Worm (Caenorhabditis elegans): Measurements from ENCODE around the gene C05E11.6.

The C05E11.6 gene

ce11 chrX:4592250-4592649, 30.3 kb downstream of the C05E11.6 start, which contains the start of gene flp-12:
TSS of gene flp-12 (minus strand) at chrX:4592350.
- TF ChIP-seq nhr-76 (tag; optimal IDR thresholded peaks at IDR 0.05) = no peak
- TF ChIP-seq unc-39 (tag; optimal IDR thresholded peaks at IDR 0.05) = no peak
- no peak for TF ChIP-seq lin-32 (GFP tag; optimal IDR thresholded peaks at IDR 0.05)
- no peak for TF ChIP-seq drap-1 (GFP tag; optimal IDR thresholded peaks at IDR 0.05)
- no peak for TF ChIP-seq unc-62 (GFP tag; optimal IDR thresholded peaks at IDR 0.05)
- TF ChIP-seq pha-4 (tag; optimal IDR thresholded peaks at IDR 0.05) = no peak
- no peak for TF ChIP-seq bed-3 (GFP tag; optimal IDR thresholded peaks at IDR 0.05)
- TF ChIP-seq blmp-1 (tag; optimal IDR thresholded peaks at IDR 0.05) = no peak
- no peak for TF ChIP-seq M03D4.4 (tag; optimal IDR thresholded peaks at IDR 0.05)
- TF ChIP-seq ces-1 (GFP tag; optimal IDR thresholded peaks at IDR 0.05) = no peak
- no peak for TF ChIP-seq mls-2 (tag; optimal IDR thresholded peaks at IDR 0.05)
- no peak for TF ChIP-seq snpc-4 (tag; optimal IDR thresholded peaks at IDR 0.05)
- no peak for TF ChIP-seq lin-13 (tag; optimal IDR thresholded peaks at IDR 0.05)
- TF ChIP-seq elt-3 (tag; optimal IDR thresholded peaks at IDR 0.05) = no peak
- TF ChIP-seq nhr-2 (tag; optimal IDR thresholded peaks at IDR 0.05) = no peak
- TF ChIP-seq hlh-1 (tag; optimal IDR thresholded peaks at IDR 0.05) = no peak
- TF ChIP-seq ham-2 (GFP tag; optimal IDR thresholded peaks at IDR 0.05) = no peak
- TF ChIP-seq zip-8 (tag; optimal IDR thresholded peaks at IDR 0.05) = no peak

ce11 chrX:4597419-4597818, 35.5 kb downstream of the C05E11.6 start:
- TF ChIP-seq nhr-76 (tag; optimal IDR thresholded peaks at IDR 0.05) (no peak), elt-3 (tag; optimal IDR thresholded peaks at IDR 0.05) (no peak), unc-120 (tag; optimal IDR thresholded peaks at IDR 0.05; ENCODE audit: poor library complexity, severe bottlenecking) (no peak), hlh-1 (tag; optimal IDR thresholded peaks at IDR 0.05) (no peak), flh-1 (GFP tag; optimal IDR thresholded peaks at IDR 0.05) (no peak), nhr-237 (tag; optimal IDR thresholded peaks at IDR 0.05) (no peak), ces-1 (GFP tag; optimal IDR thresholded peaks at IDR 0.05) (no peak), ceh-83 (GFP tag; optimal IDR thresholded peaks at IDR 0.05) (no peak), lin-13 (tag; optimal IDR thresholded peaks at IDR 0.05) (no peak), ham-2 (GFP tag; optimal IDR thresholded peaks at IDR 0.05) (no peak), cnd-1 (tag; optimal IDR thresholded peaks at IDR 0.05) (no peak), blmp-1 (tag; optimal IDR thresholded peaks at IDR 0.05) (no peak), sptf-1 (tag; optimal IDR thresholded peaks at IDR 0.05) (no peak), snpc-4 (tag; optimal IDR thresholded peaks at IDR 0.05) (no peak)

- TF ChIP-seq zip-8 (tag; optimal IDR thresholded peaks at IDR 0.05) (no peak), cnd-1 (tag; optimal IDR thresholded peaks at IDR 0.05) (no peak), lin-32 (GFP tag; optimal IDR thresholded peaks at IDR 0.05) (no peak)
These were observed 37.6 kb downstream of the C05E11.6 start for ce11 chrX:4599526-4599925.

- TF ChIP-seq nhr-76 (tag; optimal IDR thresholded peaks at IDR 0.05) = no peak
These were observed 39.0 kb downstream of the C05E11.6 start for ce11 chrX:4600987-4601386.

ce11 chrX:4604185-4604584, 42.2 kb downstream of the C05E11.6 start:
- TF ChIP-seq nhr-76 (tag; optimal IDR thresholded peaks at IDR 0.05) (no peak), ztf-11 (tag; optimal IDR thresholded peaks at IDR 0.05) (no peak), elt-1 (tag; optimal IDR thresholded peaks at IDR 0.05; ENCODE audit: borderline replicate concordance, insufficient read depth) (no peak), mep-1 (tag; optimal IDR thresholded peaks at IDR 0.05) (no peak), blmp-1 (tag; optimal IDR thresholded peaks at IDR 0.05) (no peak), cnd-1 (tag; optimal IDR thresholded peaks at IDR 0.05) (no peak), flh-1 (GFP tag; optimal IDR thresholded peaks at IDR 0.05) (no peak), mab-5 (tag; optimal IDR thresholded peaks at IDR 0.05) (no peak), ceh-83 (GFP tag; optimal IDR thresholded peaks at IDR 0.05) (no peak), nhr-2 (tag; optimal IDR thresholded peaks at IDR 0.05) (no peak), ceh-43 (GFP tag; optimal IDR thresholded peaks at IDR 0.05) (no peak), lsy-2 (tag; optimal IDR thresholded peaks at IDR 0.05) (no peak)

- TF ChIP-seq lsy-2 (tag; optimal IDR thresholded peaks at IDR 0.05) (no peak), bed-3 (GFP tag; optimal IDR thresholded peaks at IDR 0.05) (no peak), nhr-237 (tag; optimal IDR thresholded peaks at IDR 0.05) (no peak), drap-1 (GFP tag; optimal IDR thresholded peaks at IDR 0.05) (no peak), nhr-76 (tag; optimal IDR thresholded peaks at IDR 0.05) (no peak), mab-5 (tag; optimal IDR thresholded peaks at IDR 0.05) (no peak), ztf-11 (tag; optimal IDR thresholded peaks at IDR 0.05) (no peak), elt-1 (tag; optimal IDR thresholded peaks at IDR 0.05; ENCODE audit: borderline replicate concordance, insufficient read depth) (no peak), elt-3 (tag; optimal IDR thresholded peaks at IDR 0.05) (no peak), tbx-8 (GFP tag; optimal IDR thresholded peaks at IDR 0.05) (no peak), ceh-39 (tag; optimal IDR thresholded peaks at IDR 0.05) (no peak), ces-1 (GFP tag; optimal IDR thresholded peaks at IDR 0.05) (no peak), unc-62 (GFP tag; optimal IDR thresholded peaks at IDR 0.05) (no peak), mep-1 (tag; optimal IDR thresholded peaks at IDR 0.05) (no peak), blmp-1 (tag; optimal IDR thresholded peaks at IDR 0.05) (no peak), pha-4 (tag; optimal IDR thresholded peaks at IDR 0.05) (no peak), lin-13 (tag; optimal IDR thresholded peaks at IDR 0.05) (no peak), nhr-12 (tag; optimal IDR thresholded peaks at IDR 0.05) (no peak), unc-120 (tag; optimal IDR thresholded peaks at IDR 0.05; ENCODE audit: poor library complexity, severe bottlenecking) (no peak)
These were observed 43.9 kb downstream of the C05E11.6 start, which contains the start of gene spat-3 for ce11 chrX:4605828-4606227. TSS of gene spat-3 (minus strand) at chrX:4605928.
